Fruit fly (Drosophila melanogaster): ENCODE data around the gene NSD.

DNA sequence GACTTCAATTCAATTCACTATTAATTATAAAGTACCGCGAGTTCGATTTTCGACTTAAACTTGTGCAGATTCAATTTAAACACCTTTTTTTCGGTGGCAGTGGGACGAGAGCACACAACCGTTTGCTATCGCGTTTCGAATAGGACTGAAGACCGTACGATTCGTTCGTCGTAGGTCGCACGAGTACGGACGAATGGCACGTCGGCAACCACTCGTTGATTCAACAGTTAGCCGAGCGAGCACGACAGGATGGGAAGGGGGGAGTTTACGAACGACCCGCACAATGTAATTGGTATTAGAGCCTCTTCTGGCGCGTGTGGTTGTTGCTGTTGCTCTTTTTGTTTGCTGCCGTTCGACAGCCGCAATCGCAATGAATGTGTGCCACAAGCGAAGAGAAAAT lies 32.0 kb downstream of the NSD start, which contains the start of gene CG34353:
- TF ChIP-seq ttk (optimal IDR thresholded peaks at IDR 0.05): no peak
- TF ChIP-seq psq (optimal IDR thresholded peaks at IDR 0.05): no peak
- no peak for TF ChIP-seq Myc (optimal IDR thresholded peaks at IDR 0.05)
- TF ChIP-seq h (optimal IDR thresholded peaks at IDR 0.05): no peak

Measured in Kc167 (cell line).